Fruit fly (Drosophila melanogaster): ENCODE data around the gene CG5001.

CG5001 gene

DNA sequence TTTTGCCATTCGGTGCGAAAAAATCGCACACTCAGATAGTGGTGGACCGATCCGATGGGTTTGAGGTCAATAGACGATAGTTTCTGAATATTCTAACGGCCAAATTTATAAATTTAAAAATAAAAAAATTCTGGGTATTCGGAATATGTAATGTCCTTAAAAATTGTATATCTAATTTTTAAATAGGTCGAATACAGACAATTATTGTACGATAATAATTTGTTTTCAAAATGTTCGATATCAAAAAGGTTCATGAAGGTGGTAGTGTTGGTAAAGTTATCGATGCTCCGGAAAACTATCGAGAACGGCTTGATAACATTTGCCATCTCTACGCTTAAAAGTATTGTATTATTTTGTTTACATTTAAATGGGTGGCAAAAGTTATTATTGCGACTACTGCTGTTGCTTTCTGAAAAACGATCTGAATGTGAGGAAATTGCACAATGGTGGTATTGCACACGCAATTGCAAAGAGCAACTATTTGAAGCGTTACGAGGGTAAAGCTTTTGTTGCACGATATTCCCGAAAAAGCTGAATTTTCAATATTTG is 15.6 kb upstream of the CG5001 start, which contains the start of the genes CG31922 and Plap (continued):
- TF ChIP-seq gem (tag; optimal IDR thresholded peaks at IDR 0.05) = no peak
- no peak for TF ChIP-seq CG32772 (GFP tag; IDR thresholded peaks at IDR 0.05)
- TF ChIP-seq vvl (GFP tag; IDR thresholded peaks at IDR 0.05) = peak; percentile 25; the same call in 1 of the 2 replicates
- peak; percentile 81 for TF ChIP-seq nerfin-2 (GFP tag; IDR thresholded peaks at IDR 0.05; ENCODE audit: partially characterized antibody)
- no peak for TF ChIP-seq yki (optimal IDR thresholded peaks at IDR 0.05)
- TF ChIP-seq CG13123 (GFP tag; optimal IDR thresholded peaks at IDR 0.05) = peak; percentile 47
- peak; percentile 58 for TF ChIP-seq Fer3 (tag; optimal IDR thresholded peaks at IDR 0.05)
- peak; percentile 87 for TF ChIP-seq CG30403 (GFP tag; optimal IDR thresholded peaks at IDR 0.05)
- TF ChIP-seq CG34422 (GFP tag; IDR thresholded peaks at IDR 0.05) = no peak
- TF ChIP-seq zf30C (GFP tag; optimal IDR thresholded peaks at IDR 0.05) = no peak
- TF ChIP-seq Max (GFP tag; optimal IDR thresholded peaks at IDR 0.05) = peak; percentile 76
- peak; percentile 83 for TF ChIP-seq bbx (GFP tag; IDR thresholded peaks at IDR 0.05; ENCODE audit: partially characterized antibody)
- peak; percentile 70 for TF ChIP-seq Mad (GFP tag; optimal IDR thresholded peaks at IDR 0.05)
- peak; percentile 56 for TF ChIP-seq Bteb2 (GFP tag; optimal IDR thresholded peaks at IDR 0.05)
- peak; percentile 73 for TF ChIP-seq Xbp1 (GFP tag; optimal IDR thresholded peaks at IDR 0.05)
- peak; percentile 77 for TF ChIP-seq CG4424 (GFP tag; optimal IDR thresholded peaks at IDR 0.05)
- TF ChIP-seq CG17186 (GFP tag; optimal IDR thresholded peaks at IDR 0.05) = peak; percentile 14
- no peak for TF ChIP-seq CG43689 (GFP tag; IDR thresholded peaks at IDR 0.05)
- no peak for TF ChIP-seq CG14667 (GFP tag; IDR thresholded peaks at IDR 0.05)
- no peak for TF ChIP-seq org-1 (GFP tag; optimal IDR thresholded peaks at IDR 0.05)
- TF ChIP-seq H15 (GFP tag; IDR thresholded peaks at IDR 0.05) = no peak
- TF ChIP-seq CG2116 (GFP tag; optimal IDR thresholded peaks at IDR 0.05) = peak; percentile 74
- TF ChIP-seq NK7.1 (GFP tag; optimal IDR thresholded peaks at IDR 0.05) = no peak
- peak; percentile 65 for TF ChIP-seq az2 (GFP tag; optimal IDR thresholded peaks at IDR 0.05)
- TF ChIP-seq CG4820 (GFP tag; optimal IDR thresholded peaks at IDR 0.05) = peak; percentile 56
- TF ChIP-seq CG7271 (tag; optimal IDR thresholded peaks at IDR 0.05) = no peak
- no peak for TF ChIP-seq abd-A (tag; optimal IDR thresholded peaks at IDR 0.05)
- 0 out of 2 replicates have a peak, but pooled peaks have one; percentile 25 for TF ChIP-seq CG4730 (GFP tag; IDR thresholded peaks at IDR 0.05)
- no peak for TF ChIP-seq Sox100B (GFP tag; optimal IDR thresholded peaks at IDR 0.05)
- peak; percentile 34 to 53 for TF ChIP-seq chif (GFP tag; optimal IDR thresholded peaks at IDR 0.05)
- no peak for TF ChIP-seq HmgD (GFP tag; optimal IDR thresholded peaks at IDR 0.05)
- TF ChIP-seq sens-2 (GFP tag; IDR thresholded peaks at IDR 0.05) = no peak
- peak; percentile 62 for TF ChIP-seq CG1602 (GFP tag; optimal IDR thresholded peaks at IDR 0.05)
- TF ChIP-seq CG11696 (GFP tag; IDR thresholded peaks at IDR 0.05) = no peak
- TF ChIP-seq Meics (GFP tag; optimal IDR thresholded peaks at IDR 0.05) = peak; percentile 58
- no peak for TF ChIP-seq CG12769 (tag; optimal IDR thresholded peaks at IDR 0.05)
- peak; percentile 66 for TF ChIP-seq Dref (GFP tag; IDR thresholded peaks at IDR 0.05)
- TF ChIP-seq MBD-R2 (GFP tag; IDR thresholded peaks at IDR 0.05) = peak; percentile 78
- peak; percentile 89 for TF ChIP-seq CG9932 (GFP tag; IDR thresholded peaks at IDR 0.05)
- TF ChIP-seq pho (GFP tag; optimal IDR thresholded peaks at IDR 0.05) = peak; percentile 81
- peak; percentile 26 for TF ChIP-seq Spps (tag; optimal IDR thresholded peaks at IDR 0.05)
- TF ChIP-seq CG13894 (tag; optimal IDR thresholded peaks at IDR 0.05) = no peak
- peak; percentile 49 for TF ChIP-seq CG13296 (GFP tag; optimal IDR thresholded peaks at IDR 0.05)
- TF ChIP-seq CG1024 (GFP tag; IDR thresholded peaks at IDR 0.05) = no peak
- TF ChIP-seq CG17328 (GFP tag; IDR thresholded peaks at IDR 0.05) = peak; percentile 17; the same call in 1 of the 2 replicates
- peak; percentile 87 for TF ChIP-seq sug (tag; optimal IDR thresholded peaks at IDR 0.05)
- TF ChIP-seq Sry-β (GFP tag; optimal IDR thresholded peaks at IDR 0.05) = no peak
- peak; percentile 91 for TF ChIP-seq CG2129 (GFP tag; IDR thresholded peaks at IDR 0.05; ENCODE audit: partially characterized antibody)
- TF ChIP-seq Pdp1 (GFP tag; optimal IDR thresholded peaks at IDR 0.05) = peak; percentile 63 to 68
- TF ChIP-seq ttk (GFP tag; IDR thresholded peaks at IDR 0.05) = no peak
- peak; percentile 27 for TF ChIP-seq fu2 (GFP tag; optimal IDR thresholded peaks at IDR 0.05)

All from whole organism, embryonic.